Worm (Caenorhabditis elegans) whole organism, mixed stage, embryonic: ENCODE measurements around the gene daao-1.

Experiments used
- bed-3 ChIP-seq: fragments of 200-800 bp; sonication (Bioruptor generic); optimal IDR thresholded peaks from 3 replicates; lab custom pipeline; 2018; ENCODE audit warnings: mild to moderate bottlenecking, missing genetic modification characterization, moderate library complexity, missing compliant biosample characterization
- elt-1 ChIP-seq: sonication (generic microtip); optimal IDR thresholded peaks from 2 replicates; lab custom pipeline; 2017; ENCODE audit warnings: missing genetic modification characterization, mild to moderate bottlenecking, missing compliant biosample characterization, antibody characterized with exemption, moderate library complexity, borderline replicate concordance; ENCODE audit not compliant: insufficient read depth
- mls-2 ChIP-seq: sonication (generic microtip); optimal IDR thresholded peaks from 2 replicates; lab custom pipeline; 2016; ENCODE audit warnings: mild to moderate bottlenecking, missing genetic modification characterization, moderate library complexity, missing compliant biosample characterization
- unc-39 ChIP-seq: fragments of 150-350 bp; optimal IDR thresholded peaks from 2 replicates; lab custom pipeline; 2014; ENCODE audit warnings: missing biosample characterization, missing genetic modification characterization

- no peak for TF ChIP-seq elt-1 (tag; lab: Kevin White, UChicago)
- no peak for TF ChIP-seq bed-3 (GFP tag; lab: Kevin White, UChicago)
- no peak for TF ChIP-seq unc-39
- TF ChIP-seq mls-2 (tag; lab: Kevin White, UChicago), result no peak
These were observed at the start of gene daao-1 for ce11 chrIV:2613754-2614244.
